Fruit fly (Drosophila melanogaster) whole organism, prepupa: Measurements from ENCODE around the gene CG15822.

Experiments
- CG10631 ChIP-seq: fragments of 200-800 bp; sonication (Bioruptor generic); optimal IDR thresholded peaks from 2 replicates; lab custom pipeline; 2016; ENCODE audit warnings: missing biosample characterization, missing genetic modification characterization
- CG10669 ChIP-seq: fragments of 200-800 bp; sonication (Bioruptor generic); optimal IDR thresholded peaks from 3 replicates; lab custom pipeline; 2018; ENCODE audit warnings: missing biosample characterization, mild to moderate bottlenecking, missing genetic modification characterization, moderate library complexity
- CG11294 ChIP-seq: fragments of 200-800 bp; sonication (Bioruptor generic); IDR thresholded peaks from 2 replicates; pipeline ENCODE4 v1.3.6; 2022; ENCODE audit warnings: missing biosample characterization, missing genetic modification characterization
- CG11902 ChIP-seq: fragments of 200-800 bp; sonication (Bioruptor generic); optimal IDR thresholded peaks from 3 replicates; lab custom pipeline; 2016; ENCODE audit warnings: missing biosample characterization, missing genetic modification characterization
- CG15336 ChIP-seq: fragments of 200-800 bp; sonication (Bioruptor generic); IDR thresholded peaks from 2 replicates; pipeline ENCODE4 v1.3.6; 2022; ENCODE audit warnings: missing biosample characterization, missing genetic modification characterization
- CG1621 ChIP-seq: fragments of 200-800 bp; sonication (Bioruptor generic); optimal IDR thresholded peaks from 3 replicates; lab custom pipeline; 2018; ENCODE audit warnings: missing biosample characterization, mild to moderate bottlenecking, missing genetic modification characterization
- CG3032 ChIP-seq: fragments of 200-800 bp; optimal IDR thresholded peaks from 2 replicates; lab custom pipeline; 2019; ENCODE audit warnings: missing biosample characterization, mild to moderate bottlenecking, missing genetic modification characterization, moderate library complexity
- CG31627 ChIP-seq: fragments of 200-800 bp; sonication (Bioruptor generic); optimal IDR thresholded peaks from 3 replicates; lab custom pipeline; 2016; ENCODE audit warnings: missing biosample characterization, missing genetic modification characterization
- CG32006 ChIP-seq: fragments of 200-800 bp; sonication (Bioruptor generic); optimal IDR thresholded peaks from 3 replicates; lab custom pipeline; 2017; ENCODE audit warnings: missing biosample characterization, mild to moderate bottlenecking, missing genetic modification characterization
- CG4318 ChIP-seq: fragments of 200-800 bp; sonication (Bioruptor generic); optimal IDR thresholded peaks from 3 replicates; lab custom pipeline; 2017; ENCODE audit warnings: missing biosample characterization, mild to moderate bottlenecking, missing genetic modification characterization
- CG6163 ChIP-seq: fragments of 200-800 bp; sonication (Bioruptor generic); IDR thresholded peaks from 3 replicates; pipeline ENCODE4 v1.3.6; 2022; ENCODE audit warnings: missing biosample characterization, missing genetic modification characterization
- CG6808 ChIP-seq: fragments of 200-800 bp; sonication (Bioruptor generic); optimal IDR thresholded peaks from 3 replicates; lab custom pipeline; 2017; ENCODE audit warnings: missing biosample characterization, missing genetic modification characterization, mild to moderate bottlenecking, moderate library complexity, missing genetic modification reagents
- CG7368 ChIP-seq: fragments of 200-800 bp; sonication (Bioruptor generic); optimal IDR thresholded peaks from 3 replicates; lab custom pipeline; 2016; ENCODE audit warnings: missing biosample characterization, missing genetic modification characterization
- CG8119 ChIP-seq: fragments of 200-800 bp; sonication (Bioruptor generic); IDR thresholded peaks from 3 replicates; pipeline ENCODE4 v1.3.6; 2022; ENCODE audit warnings: missing biosample characterization, missing genetic modification characterization
- CG8632 ChIP-seq: fragments of 200-800 bp; sonication (Bioruptor generic); optimal IDR thresholded peaks from 3 replicates; lab custom pipeline; 2016; ENCODE audit warnings: missing biosample characterization, missing genetic modification characterization
- Eip75B ChIP-seq: fragments of 200-800 bp; sonication (Bioruptor generic); optimal IDR thresholded peaks from 3 replicates; lab custom pipeline; 2016; ENCODE audit warnings: missing biosample characterization, missing genetic modification characterization
- Eip78C ChIP-seq: fragments of 200-800 bp; sonication (Bioruptor generic); peaks from one replicate; lab custom pipeline; 2016; ENCODE audit warnings: missing biosample characterization, missing genetic modification characterization
- Ets96B ChIP-seq: fragments of 200-800 bp; optimal IDR thresholded peaks from 2 replicates; lab custom pipeline; 2019; ENCODE audit warnings: missing biosample characterization, mild to moderate bottlenecking, missing genetic modification characterization, moderate library complexity
- Gug ChIP-seq: fragments of 200-800 bp; sonication (Bioruptor generic); IDR thresholded peaks from 2 replicates; pipeline ENCODE4 v1.3.6; 2022; ENCODE audit warnings: missing biosample characterization, missing genetic modification characterization
- Hr38 ChIP-seq: sonication (Bioruptor generic); optimal IDR thresholded peaks from 2 replicates; lab custom pipeline; 2016; ENCODE audit warnings: missing biosample characterization, missing genetic modification characterization
- Hr39 ChIP-seq: fragments of 200-800 bp; sonication (Bioruptor generic); optimal IDR thresholded peaks from 2 replicates; lab custom pipeline; 2016; ENCODE audit warnings: missing biosample characterization, missing genetic modification characterization
- Hr4 ChIP-seq: fragments of 200-800 bp; sonication (Bioruptor generic); optimal IDR thresholded peaks from 3 replicates; lab custom pipeline; 2016; ENCODE audit warnings: missing biosample characterization, missing genetic modification characterization
- Lpt ChIP-seq: fragments of 200-800 bp; sonication (Bioruptor generic); optimal IDR thresholded peaks from 3 replicates; lab custom pipeline; 2016; ENCODE audit warnings: missing biosample characterization, missing genetic modification characterization
- OdsH ChIP-seq: fragments of 200-800 bp; sonication (Bioruptor generic); optimal IDR thresholded peaks from 3 replicates; lab custom pipeline; 2016; ENCODE audit warnings: missing biosample characterization, missing genetic modification characterization
- Sox14 ChIP-seq: fragments of 200-800 bp; sonication (Bioruptor generic); optimal IDR thresholded peaks from 3 replicates; lab custom pipeline; 2016; ENCODE audit warnings: missing biosample characterization, missing genetic modification characterization
- Sox15 ChIP-seq: fragments of 200-800 bp; sonication (Bioruptor generic); optimal IDR thresholded peaks from 3 replicates; lab custom pipeline; 2016; ENCODE audit warnings: missing biosample characterization, missing genetic modification characterization
- achi ChIP-seq: fragments of 200-800 bp; sonication (Bioruptor generic); optimal IDR thresholded peaks from 3 replicates; lab custom pipeline; 2016; ENCODE audit warnings: missing biosample characterization, missing genetic modification characterization
- cyc ChIP-seq: fragments of 200-800 bp; sonication (Bioruptor generic); optimal IDR thresholded peaks from 3 replicates; lab custom pipeline; 2016; ENCODE audit warnings: missing biosample characterization, missing genetic modification characterization
- dac ChIP-seq: fragments of 200-800 bp; sonication (Bioruptor generic); optimal IDR thresholded peaks from 2 replicates; lab custom pipeline; 2017; ENCODE audit warnings: missing biosample characterization, mild to moderate bottlenecking, missing genetic modification characterization
- esn ChIP-seq: fragments of 200-800 bp; sonication (Bioruptor generic); optimal IDR thresholded peaks from 2 replicates; lab custom pipeline; 2016; ENCODE audit warnings: missing biosample characterization, mild to moderate bottlenecking, missing genetic modification characterization, moderate library complexity
- lz ChIP-seq: fragments of 200-800 bp; sonication (Bioruptor generic); optimal IDR thresholded peaks from 3 replicates; lab custom pipeline; 2016; ENCODE audit warnings: missing biosample characterization, missing genetic modification characterization
- net ChIP-seq: fragments of 200-800 bp; sonication (Bioruptor generic); optimal IDR thresholded peaks from 3 replicates; lab custom pipeline; 2016; ENCODE audit warnings: missing biosample characterization, missing genetic modification characterization
- pdm3 ChIP-seq: fragments of 200-800 bp; sonication (Bioruptor generic); optimal IDR thresholded peaks from 3 replicates; lab custom pipeline; 2016; ENCODE audit warnings: missing biosample characterization, missing genetic modification characterization
- salr ChIP-seq, 2 experiments: fragments of 200-800 bp; sonication (Bioruptor generic); optimal IDR thresholded peaks; 3 replicates each; lab custom pipeline; 2016 to 2018; ENCODE audit warnings: missing biosample characterization in 2 of 2, missing genetic modification characterization in 2 of 2, mild to moderate bottlenecking in 1 of 2
- vri ChIP-seq: fragments of 200-800 bp; sonication (Bioruptor generic); optimal IDR thresholded peaks from 3 replicates; lab custom pipeline; 2016; ENCODE audit warnings: missing biosample characterization, mild to moderate bottlenecking, missing genetic modification characterization

The CG15822 gene

dm6 chr3L:2145019-2145418, 18.6 kb downstream of the CG15822 start (continued):
- peak; percentile 16 for TF ChIP-seq OdsH (GFP tag; lab: Kevin White, UChicago)
- no peak for TF ChIP-seq achi (GFP tag; lab: Kevin White, UChicago)
- TF ChIP-seq Hr4 (GFP tag; lab: Kevin White, UChicago): peak; percentile 68
- TF ChIP-seq CG8632: no peak
- TF ChIP-seq cyc (GFP tag; lab: Kevin White, UChicago): no peak
- no peak for TF ChIP-seq lz (GFP tag; lab: Kevin White, UChicago)
- peak; percentile 75 for TF ChIP-seq CG32006 (GFP tag; lab: Kevin White, UChicago)
- TF ChIP-seq dac: peak; percentile 49

- TF ChIP-seq CG3032 (tag; lab: Kevin White, UChicago) (no peak), CG7368 (GFP tag; lab: Kevin White, UChicago) (no peak), Eip75B (GFP tag; lab: Kevin White, UChicago) (no peak), CG31627 (GFP tag; lab: Kevin White, UChicago) (no peak), CG1621 (tag; lab: Kevin White, UChicago) (no peak), CG11294 (GFP tag; lab: Robert Waterston, UW) (no peak), cyc (GFP tag; lab: Kevin White, UChicago) (no peak), vri (no peak), Hr4 (GFP tag; lab: Kevin White, UChicago) (no peak), salr (GFP tag; optimal IDR thresholded peaks at IDR 0.05; lab: Kevin White, UChicago) (no peak), Sox14 (GFP tag; lab: Kevin White, UChicago) (no peak), Ets96B (tag; lab: Kevin White, UChicago) (no peak), CG6808 (GFP tag; lab: Kevin White, UChicago) (no peak), CG8632 (no peak), CG10669 (no peak), Eip78C (GFP tag; lab: Kevin White, UChicago) (no peak), CG4318 (GFP tag; lab: Kevin White, UChicago) (no peak)
Measured at dm6 chr3L:2144355-2144754, 19.3 kb downstream of the CG15822 start.

- TF ChIP-seq Sox15: no peak
- no peak for TF ChIP-seq CG15336
- TF ChIP-seq Lpt (GFP tag; lab: Kevin White, UChicago): no peak
- TF ChIP-seq CG7368 (GFP tag; lab: Kevin White, UChicago): no peak
- no peak for TF ChIP-seq CG11902
- no peak for TF ChIP-seq CG32006 (GFP tag; lab: Kevin White, UChicago)
- TF ChIP-seq CG10631 (GFP tag; lab: Kevin White, UChicago): no peak
- TF ChIP-seq pdm3 (GFP tag; lab: Kevin White, UChicago): no peak
- TF ChIP-seq CG8632: no peak
- TF ChIP-seq CG6163: no peak
- TF ChIP-seq esn (GFP tag; lab: Kevin White, UChicago): no peak
- no peak for TF ChIP-seq net (GFP tag; lab: Kevin White, UChicago)
- TF ChIP-seq CG3032 (tag; lab: Kevin White, UChicago): no peak
Measured at dm6 chr3L:2142435-2142834, 21.2 kb downstream of the CG15822 start.

- TF ChIP-seq Hr38 (GFP tag; lab: Kevin White, UChicago) (no peak), Sox14 (GFP tag; lab: Kevin White, UChicago) (no peak), CG11902 (no peak), Ets96B (tag; lab: Kevin White, UChicago) (no peak), Hr4 (GFP tag; lab: Kevin White, UChicago) (no peak), CG8119 (GFP tag; lab: Robert Waterston, UW) (no peak), Hr39 (GFP tag; lab: Kevin White, UChicago) (no peak)
Measured at dm6 chr3L:2136419-2136818, 27.2 kb downstream of the CG15822 start.

- no peak for TF ChIP-seq cyc (GFP tag; lab: Kevin White, UChicago)
- no peak for TF ChIP-seq vri
- no peak for TF ChIP-seq CG8119 (GFP tag; lab: Robert Waterston, UW)
- no peak for TF ChIP-seq Gug (GFP tag; lab: Robert Waterston, UW)
- TF ChIP-seq CG31627 (GFP tag; lab: Kevin White, UChicago): no peak
- no peak for TF ChIP-seq CG11294 (GFP tag; lab: Robert Waterston, UW)
- TF ChIP-seq CG6808 (GFP tag; lab: Kevin White, UChicago): no peak
- no peak for TF ChIP-seq net (GFP tag; lab: Kevin White, UChicago)
Measured at dm6 chr3L:2122333-2122732, 41.3 kb downstream of the CG15822 start.
